Worm (Caenorhabditis elegans) whole organism, L2 larva: Measurements from ENCODE around the gene popl-1.

Source experiments
- ama-1 ChIP-seq: fragments of 150-350 bp; optimal IDR thresholded peaks from 2 replicates; lab custom pipeline; 2018; ENCODE audit warnings: inconsistent platforms
- egl-27 ChIP-seq: sonication (generic microtip); optimal IDR thresholded peaks from 3 replicates; lab custom pipeline; 2017; ENCODE audit warnings: missing biosample characterization, missing genetic modification reagents, missing genetic modification characterization
- nhr-10 ChIP-seq: sonication (generic microtip); optimal IDR thresholded peaks from 2 replicates; lab custom pipeline; 2017; ENCODE audit warnings: missing biosample characterization, missing genetic modification characterization
- nhr-11 ChIP-seq: fragments of 150-350 bp; optimal IDR thresholded peaks from 2 replicates; lab custom pipeline; 2014; ENCODE audit warnings: missing biosample characterization, missing genetic modification characterization
- nhr-12 ChIP-seq: fragments of 150-350 bp; optimal IDR thresholded peaks from 2 replicates; lab custom pipeline; 2014; ENCODE audit warnings: missing biosample characterization, missing genetic modification characterization
- nhr-25 ChIP-seq: fragments of 150-350 bp; sonication (generic microtip); optimal IDR thresholded peaks from 3 replicates; lab custom pipeline; 2014; ENCODE audit warnings: missing biosample characterization, missing genetic modification characterization
- ztf-1 ChIP-seq: fragments of 200-800 bp; sonication (Bioruptor generic); conservative IDR thresholded peaks from 2 replicates; pipeline ENCODE4 v1.3.6; 2022; ENCODE audit warnings: missing genetic modification characterization, missing compliant biosample characterization

- TF ChIP-seq ama-1 = no peak
- TF ChIP-seq nhr-12 = no peak
- TF ChIP-seq egl-27 (tag; lab: Kevin White, UChicago) = no peak
- no peak for TF ChIP-seq nhr-25
- TF ChIP-seq ztf-1 (GFP tag; lab: Robert Waterston, UW) = no peak
- TF ChIP-seq nhr-11 (tag; lab: Kevin White, UChicago) = no peak
- no peak for TF ChIP-seq nhr-10 (tag; lab: Kevin White, UChicago)
Measured at ce11 chrIII:6432939-6433338, 2.2 kb upstream of the popl-1 start, which contains the start of gene vps-16.
